Worm (Caenorhabditis elegans): ENCODE measurements around the gene cdh-4.

ce11 chrIII:4477472-4477871 is 42.7 kb upstream of the cdh-4 start, which contains the start of gene ins-17:
- TF ChIP-seq pha-4 (tag; optimal IDR thresholded peaks at IDR 0.05) (no peak), blmp-1 (tag; optimal IDR thresholded peaks at IDR 0.05) (no peak), lsy-2 (tag; optimal IDR thresholded peaks at IDR 0.05) (no peak), unc-62 (GFP tag; optimal IDR thresholded peaks at IDR 0.05) (no peak), lin-13 (tag; optimal IDR thresholded peaks at IDR 0.05) (no peak), ceh-83 (GFP tag; optimal IDR thresholded peaks at IDR 0.05) (no peak), snpc-4 (tag; optimal IDR thresholded peaks at IDR 0.05) (no peak), mab-5 (tag; optimal IDR thresholded peaks at IDR 0.05) (no peak), ceh-43 (GFP tag; optimal IDR thresholded peaks at IDR 0.05) (no peak), nhr-237 (tag; optimal IDR thresholded peaks at IDR 0.05) (no peak)
